Worm (Caenorhabditis elegans): ENCODE measurements around the gene F13A2.9.

Gene F13A2.9

ce11 chrV:4366440-4366839 is 20.9 kb downstream of the F13A2.9 start, which contains the start of gene F32D1.11:
Gene F32D1.11, minus strand, starts transcription at chrV:4366540.
- TF ChIP-seq nhr-12 (tag; optimal IDR thresholded peaks at IDR 0.05) (no peak), daf-12 (tag; optimal IDR thresholded peaks at IDR 0.05) (no peak), nhr-76 (tag; optimal IDR thresholded peaks at IDR 0.05) (no peak), jun-1 (tag; optimal IDR thresholded peaks at IDR 0.05) (no peak), ceh-9 (tag; optimal IDR thresholded peaks at IDR 0.05) (no peak), nhr-237 (tag; optimal IDR thresholded peaks at IDR 0.05) (no peak), snpc-4 (tag; optimal IDR thresholded peaks at IDR 0.05) (no peak), ZK546.5 (tag; optimal IDR thresholded peaks at IDR 0.05) (no peak), egl-5 (tag; optimal IDR thresholded peaks at IDR 0.05) (no peak), nhr-23 (tag; optimal IDR thresholded peaks at IDR 0.05) (no peak), pha-4 (tag; optimal IDR thresholded peaks at IDR 0.05) (no peak), mml-1 (tag; optimal IDR thresholded peaks at IDR 0.05) (no peak), nhr-28 (tag; optimal IDR thresholded peaks at IDR 0.05) (no peak), nhr-25 (tag; optimal IDR thresholded peaks at IDR 0.05) (no peak), ceh-16 (tag; optimal IDR thresholded peaks at IDR 0.05) (no peak)

- no peak for TF ChIP-seq pqm-1 (tag; optimal IDR thresholded peaks at IDR 0.05)
- no peak for TF ChIP-seq eor-1 (tag; optimal IDR thresholded peaks at IDR 0.05)
- no peak for TF ChIP-seq jun-1 (tag; optimal IDR thresholded peaks at IDR 0.05)
- TF ChIP-seq aly-2 (tag; optimal IDR thresholded peaks at IDR 0.05): no peak
- no peak for TF ChIP-seq ceh-9 (tag; optimal IDR thresholded peaks at IDR 0.05)
- TF ChIP-seq mdl-1 (tag; optimal IDR thresholded peaks at IDR 0.05): no peak
- TF ChIP-seq lsy-12 (tag; optimal IDR thresholded peaks at IDR 0.05): no peak
- TF ChIP-seq ceh-16 (tag; optimal IDR thresholded peaks at IDR 0.05): no peak
- TF ChIP-seq fkh-2 (tag; optimal IDR thresholded peaks at IDR 0.05): no peak
- no peak for TF ChIP-seq snpc-4 (tag; optimal IDR thresholded peaks at IDR 0.05)
- no peak for TF ChIP-seq elt-2 (tag; optimal IDR thresholded peaks at IDR 0.05)
- TF ChIP-seq nhr-76 (tag; optimal IDR thresholded peaks at IDR 0.05): no peak
- no peak for TF ChIP-seq nhr-23 (tag; optimal IDR thresholded peaks at IDR 0.05)
- TF ChIP-seq lin-39 (tag; optimal IDR thresholded peaks at IDR 0.05): no peak
- no peak for TF ChIP-seq fos-1 (tag; optimal IDR thresholded peaks at IDR 0.05)
- TF ChIP-seq nhr-43 (tag; optimal IDR thresholded peaks at IDR 0.05; ENCODE audit: poor library complexity, severe bottlenecking): no peak
- TF ChIP-seq pha-4 (tag; optimal IDR thresholded peaks at IDR 0.05): no peak
Measured at ce11 chrV:4364517-4364916, 22.8 kb downstream of the F13A2.9 start, which contains the start of gene grl-13. Gene grl-13, minus strand, starts transcription at chrV:4364617.

ce11 chrV:4361505-4361904 is 25.8 kb downstream of the F13A2.9 start, which contains the start of gene F32D1.3:
Gene F32D1.3, minus strand, starts transcription at chrV:4361569.
- TF ChIP-seq nhr-25 (tag; optimal IDR thresholded peaks at IDR 0.05): peak; percentile 34
- peak; percentile 80 for TF ChIP-seq elt-1 (tag; optimal IDR thresholded peaks at IDR 0.05)
- peak; percentile 44 for TF ChIP-seq nhr-23 (tag; optimal IDR thresholded peaks at IDR 0.05)
- TF ChIP-seq pha-4 (tag; optimal IDR thresholded peaks at IDR 0.05): no peak

- no peak for TF ChIP-seq nhr-77 (tag; optimal IDR thresholded peaks at IDR 0.05)
- no peak for TF ChIP-seq hmg-11 (tag; optimal IDR thresholded peaks at IDR 0.05)
- no peak for TF ChIP-seq elt-1 (tag; optimal IDR thresholded peaks at IDR 0.05)
- no peak for TF ChIP-seq nfya-1 (tag; optimal IDR thresholded peaks at IDR 0.05; ENCODE audit: insufficient read depth)
- no peak for TF ChIP-seq ztf-4 (tag; optimal IDR thresholded peaks at IDR 0.05)
- TF ChIP-seq egl-5 (tag; optimal IDR thresholded peaks at IDR 0.05): no peak
- TF ChIP-seq lin-15B (tag; optimal IDR thresholded peaks at IDR 0.05): no peak
- no peak for TF ChIP-seq ama-1 (optimal IDR thresholded peaks at IDR 0.05)
- TF ChIP-seq unc-62 (GFP tag; optimal IDR thresholded peaks at IDR 0.05): no peak
Measured at ce11 chrV:4360018-4360417, 27.3 kb downstream of the F13A2.9 start.

- TF ChIP-seq mml-1 (tag; optimal IDR thresholded peaks at IDR 0.05): no peak
- TF ChIP-seq ceh-28 (tag; optimal IDR thresholded peaks at IDR 0.05): no peak
- no peak for TF ChIP-seq daf-12 (tag; optimal IDR thresholded peaks at IDR 0.05)
- TF ChIP-seq tbx-2 (tag; optimal IDR thresholded peaks at IDR 0.05): no peak
- TF ChIP-seq elt-3 (tag; optimal IDR thresholded peaks at IDR 0.05): no peak
- no peak for TF ChIP-seq zag-1 (tag; optimal IDR thresholded peaks at IDR 0.05)
- no peak for TF ChIP-seq unc-62 (GFP tag; optimal IDR thresholded peaks at IDR 0.05)
- TF ChIP-seq nhr-11 (tag; optimal IDR thresholded peaks at IDR 0.05): no peak
- no peak for TF ChIP-seq skn-1 (tag; optimal IDR thresholded peaks at IDR 0.05)
- no peak for TF ChIP-seq lin-15B (tag; optimal IDR thresholded peaks at IDR 0.05)
- no peak for TF ChIP-seq elt-2 (tag; optimal IDR thresholded peaks at IDR 0.05)
- TF ChIP-seq jun-1 (tag; optimal IDR thresholded peaks at IDR 0.05): no peak
- no peak for TF ChIP-seq ama-1 (optimal IDR thresholded peaks at IDR 0.05)
- TF ChIP-seq elt-1 (tag; optimal IDR thresholded peaks at IDR 0.05): no peak
- TF ChIP-seq nhr-77 (tag; optimal IDR thresholded peaks at IDR 0.05): no peak
- TF ChIP-seq R02D3.7 (tag; optimal IDR thresholded peaks at IDR 0.05): no peak
- no peak for TF ChIP-seq nhr-28 (tag; optimal IDR thresholded peaks at IDR 0.05)
Measured at ce11 chrV:4359127-4359526, 28.2 kb downstream of the F13A2.9 start.

Measured in whole organism, L3 larva.